Fruit fly (Drosophila melanogaster): Measurements from ENCODE around the gene CG44227.
A peak's percentile ranks its signal among the peaks of the same experiment; 100 is the strongest.

DNA sequence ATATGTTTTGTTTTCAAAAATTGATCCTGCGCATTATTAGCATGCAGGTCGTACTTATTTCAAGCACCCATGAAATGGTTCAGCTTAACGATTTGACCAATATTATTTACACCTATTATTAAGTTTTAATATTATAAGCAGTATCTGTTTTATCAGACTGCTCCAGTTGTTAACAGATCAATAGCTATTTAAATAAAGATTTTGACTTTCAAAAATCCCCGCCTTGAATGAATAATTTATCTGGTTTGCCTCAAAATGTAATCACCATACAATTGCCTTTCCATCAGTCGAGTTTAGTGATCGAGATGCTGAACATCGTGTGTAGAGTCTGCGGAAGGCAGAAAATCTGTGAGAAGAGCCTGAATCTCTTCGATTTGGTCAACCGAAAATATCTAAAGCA is 40.2 kb upstream of the CG44227 start, which contains the start of gene ouib:
- TF ChIP-seq CG14711 (tag; optimal IDR thresholded peaks at IDR 0.05) (no peak), Crg-1 (GFP tag; optimal IDR thresholded peaks at IDR 0.05) (no peak), CG1620 (GFP tag; optimal IDR thresholded peaks at IDR 0.05) (no peak), Mnt (GFP tag; optimal IDR thresholded peaks at IDR 0.05) (no peak), kay (GFP tag; ENCODE audit: borderline replicate concordance) (peak; percentile 73), Hr96 (GFP tag; optimal IDR thresholded peaks at IDR 0.05) (no peak), Clk (GFP tag; optimal IDR thresholded peaks at IDR 0.05) (no peak)
